Fruit fly (Drosophila melanogaster): Measurements from ENCODE around the gene CG7017.
A peak's percentile ranks its signal among the peaks of the same experiment; 100 is the strongest.

CG7017 gene

dm6 chr3L:20247513-20248173, 35.7 kb upstream of the CG7017 start, which contains the start of gene rdgC (continued):
- TF ChIP-seq CG8765 (GFP tag; IDR thresholded peaks at IDR 0.05) (peak; percentile 62; the same call in 1 of the 2 replicates), CG10543 (GFP tag; optimal IDR thresholded peaks at IDR 0.05) (peak; percentile 77), Doc2 (GFP tag; IDR thresholded peaks at IDR 0.05) (peak; percentile 89), CG3065 (GFP tag; optimal IDR thresholded peaks at IDR 0.05) (peak; percentile 81), trem (tag; optimal IDR thresholded peaks at IDR 0.05) (peak; percentile 89), Xrp1 (GFP tag; IDR thresholded peaks at IDR 0.05) (peak; percentile 97), CG32767 (GFP tag; IDR thresholded peaks at IDR 0.05) (peak; percentile 95), CG30431 (GFP tag; optimal IDR thresholded peaks at IDR 0.05) (peak; percentile 77), unpg (GFP tag; optimal IDR thresholded peaks at IDR 0.05) (peak; percentile 97), sens (GFP tag) (peak; percentile 99), CG9609 (GFP tag; optimal IDR thresholded peaks at IDR 0.05) (peak; percentile 96), Poxn (GFP tag; IDR thresholded peaks at IDR 0.05) (peak; percentile 81), pan (optimal IDR thresholded peaks at IDR 0.05) (no peak), pan (GFP tag; optimal IDR thresholded peaks at IDR 0.05 in 1 of 2, IDR thresholded peaks at IDR 0.05 in 1 of 2) (peak in 1 of 2 experiments; percentile 98), CG7745 (tag; optimal IDR thresholded peaks at IDR 0.05) (no peak), ara (GFP tag; IDR thresholded peaks at IDR 0.05) (peak; percentile 96), CG18476 (GFP tag; optimal IDR thresholded peaks at IDR 0.05) (peak; percentile 95), chinmo (GFP tag; IDR thresholded peaks at IDR 0.05; ENCODE audit: partially characterized antibody) (no peak), CoRest (tag; optimal IDR thresholded peaks at IDR 0.05) (peak; percentile 94), CG3847 (GFP tag; IDR thresholded peaks at IDR 0.05) (peak; percentile 94), ERR (GFP tag; optimal IDR thresholded peaks at IDR 0.05) (peak; percentile 94), nerfin-1 (tag; optimal IDR thresholded peaks at IDR 0.05) (peak; percentile 91), lilli (GFP tag; optimal IDR thresholded peaks at IDR 0.05) (peak; percentile 96), run (tag; optimal IDR thresholded peaks at IDR 0.05) (peak; percentile 93), Nf-YB (GFP tag; optimal IDR thresholded peaks at IDR 0.05) (peak; percentile 80), ftz-f1 (GFP tag; optimal IDR thresholded peaks at IDR 0.05) (peak; percentile 77), Dip3 (GFP tag; optimal IDR thresholded peaks at IDR 0.05) (peak; percentile 94), Opbp (GFP tag; IDR thresholded peaks at IDR 0.05; ENCODE audit: partially characterized antibody) (no peak), CG34376 (GFP tag; optimal IDR thresholded peaks at IDR 0.05) (peak; percentile 76), bcd (GFP tag; optimal IDR thresholded peaks at IDR 0.05) (peak; percentile 95), eve (GFP tag; optimal IDR thresholded peaks at IDR 0.05) (no peak), CG13624 (GFP tag; optimal IDR thresholded peaks at IDR 0.05) (peak; percentile 97), CG17385 (GFP tag; optimal IDR thresholded peaks at IDR 0.05) (peak; percentile 92), pita (GFP tag; optimal IDR thresholded peaks at IDR 0.05) (no peak), CG11696 (GFP tag; IDR thresholded peaks at IDR 0.05) (peak; percentile 86), Dip2 (GFP tag; IDR thresholded peaks at IDR 0.05) (0 out of 2 replicates have a peak, but pooled peaks have one; percentile 31), fd102C (GFP tag; optimal IDR thresholded peaks at IDR 0.05) (peak; percentile 56), bbx (GFP tag; IDR thresholded peaks at IDR 0.05; ENCODE audit: partially characterized antibody) (no peak), Fer2 (tag; optimal IDR thresholded peaks at IDR 0.05) (peak; percentile 83), sob (GFP tag; IDR thresholded peaks at IDR 0.05) (peak; percentile 97), amos (GFP tag; IDR thresholded peaks at IDR 0.05; ENCODE audit: partially characterized antibody) (0 out of 2 replicates have a peak, but pooled peaks have one; percentile 17), emc (GFP tag; optimal IDR thresholded peaks at IDR 0.05) (peak; percentile 93), CG1647 (GFP tag; optimal IDR thresholded peaks at IDR 0.05) (peak; percentile 96), Dref (GFP tag; IDR thresholded peaks at IDR 0.05) (0 out of 2 replicates have a peak, but pooled peaks have one; percentile 30), CG17912 (GFP tag; optimal IDR thresholded peaks at IDR 0.05) (peak; percentile 83), CG32532 (GFP tag; IDR thresholded peaks at IDR 0.05) (peak; percentile 97), Ptx1 (GFP tag; IDR thresholded peaks at IDR 0.05) (peak; percentile 96), CG1233 (GFP tag; optimal IDR thresholded peaks at IDR 0.05) (peak; percentile 96), Elba2 (GFP tag; optimal IDR thresholded peaks at IDR 0.05) (peak; percentile 15), usp (GFP tag; optimal IDR thresholded peaks at IDR 0.05) (no peak)

Data from whole organism, embryonic.